Worm (Caenorhabditis elegans) whole organism, young adult: ENCODE results near the gene C50E3.13.

Experiments used
- B0336.3 ChIP-seq: fragments of 200-800 bp; sonication (Bioruptor generic); IDR thresholded peaks from 2 replicates; pipeline ENCODE4 v1.3.6; 2022; ENCODE audit warnings: missing genetic modification characterization, missing compliant biosample characterization
- F23B12.7 ChIP-seq: sonication (generic microtip); optimal IDR thresholded peaks from 2 replicates; lab custom pipeline; 2017; ENCODE audit warnings: missing genetic modification characterization, mild to moderate bottlenecking, missing compliant biosample characterization, antibody characterized with exemption, moderate library complexity; ENCODE audit not compliant: insufficient read depth
- F57C9.4 ChIP-seq: sonication (generic microtip); optimal IDR thresholded peaks from 2 replicates; lab custom pipeline; 2017; ENCODE audit warnings: mild to moderate bottlenecking, missing genetic modification characterization, missing compliant biosample characterization
- Y67H2A.10 ChIP-seq: fragments of 200-800 bp; sonication (Bioruptor generic); conservative IDR thresholded peaks from 2 replicates; pipeline ENCODE4 v1.3.6; 2022; ENCODE audit warnings: missing genetic modification reagents, missing genetic modification characterization, missing compliant biosample characterization
- dpff-1 ChIP-seq: sonication (generic microtip); optimal IDR thresholded peaks from 2 replicates; lab custom pipeline; 2017; ENCODE audit warnings: mild to moderate bottlenecking, missing genetic modification characterization, missing compliant biosample characterization
- ets-4 ChIP-seq: fragments of 200-800 bp; sonication (Bioruptor generic); optimal IDR thresholded peaks from 2 replicates; lab custom pipeline; 2018; ENCODE audit warnings: mild to moderate bottlenecking, missing genetic modification characterization, missing compliant biosample characterization
- hmg-1.2 ChIP-seq: fragments of 200-800 bp; sonication (Bioruptor generic); IDR thresholded peaks from 2 replicates; pipeline ENCODE4 v1.3.6; 2022; ENCODE audit warnings: missing genetic modification reagents, missing genetic modification characterization, missing compliant biosample characterization
- lin-40 ChIP-seq: sonication (generic microtip); optimal IDR thresholded peaks from 2 replicates; lab custom pipeline; 2016; ENCODE audit warnings: missing genetic modification characterization, mild to moderate bottlenecking, missing compliant biosample characterization, missing genotype, missing genetic modification reagents
- sea-2 ChIP-seq: fragments of 200-800 bp; sonication (Bioruptor generic); IDR thresholded peaks from 2 replicates; pipeline ENCODE4 v1.3.6; 2022; ENCODE audit warnings: missing genetic modification characterization, missing compliant biosample characterization
- unc-130 ChIP-seq: sonication (generic microtip); optimal IDR thresholded peaks from 2 replicates; lab custom pipeline; 2016; ENCODE audit warnings: missing genetic modification reagents, missing genetic modification characterization, missing compliant biosample characterization
- xnd-1 ChIP-seq: sonication (generic microtip); optimal IDR thresholded peaks from 2 replicates; lab custom pipeline; 2016; ENCODE audit warnings: missing genotype, missing genetic modification reagents, missing genetic modification characterization, missing compliant biosample characterization

DNA sequence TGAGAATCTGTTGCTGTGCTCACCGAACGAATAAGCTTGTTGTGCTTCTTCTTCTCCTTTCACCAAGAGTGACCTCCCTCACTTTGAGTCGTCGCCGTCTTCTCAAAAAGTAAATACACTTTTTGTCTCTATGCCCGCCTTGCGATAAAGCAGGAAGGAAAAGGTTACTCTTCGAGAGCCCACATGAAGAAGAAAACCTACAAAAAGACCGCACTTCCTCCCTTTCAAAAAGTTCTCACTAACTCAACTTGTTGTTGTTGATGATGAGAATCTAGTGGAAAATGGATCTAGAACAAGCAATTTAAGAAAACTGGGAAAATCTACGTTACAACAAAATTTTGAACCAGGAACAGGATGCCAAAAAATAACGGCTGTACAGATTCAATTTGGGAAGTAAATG, 33.6 kb downstream of the C50E3.13 start, which contains the start of gene C50E3.6:
- TF ChIP-seq ets-4, result no peak
- TF ChIP-seq B0336.3 (GFP tag; lab: Robert Waterston, UW), result no peak
- no peak for TF ChIP-seq xnd-1 (tag; lab: Kevin White, UChicago)
- TF ChIP-seq sea-2 (GFP tag; lab: Robert Waterston, UW), result no peak
- TF ChIP-seq hmg-1.2 (GFP tag; lab: Robert Waterston, UW), result no peak
- TF ChIP-seq unc-130 (GFP tag; lab: Kevin White, UChicago), result no peak
- TF ChIP-seq F57C9.4 (tag; lab: Kevin White, UChicago), result no peak
- TF ChIP-seq Y67H2A.10 (GFP tag; lab: Robert Waterston, UW), result no peak
- no peak for TF ChIP-seq lin-40 (tag; lab: Kevin White, UChicago)
- TF ChIP-seq dpff-1 (tag; lab: Kevin White, UChicago), result no peak
- TF ChIP-seq F23B12.7 (tag; lab: Kevin White, UChicago), result no peak
